Worm (Caenorhabditis elegans): ENCODE results near the gene aakg-1.

DNA sequence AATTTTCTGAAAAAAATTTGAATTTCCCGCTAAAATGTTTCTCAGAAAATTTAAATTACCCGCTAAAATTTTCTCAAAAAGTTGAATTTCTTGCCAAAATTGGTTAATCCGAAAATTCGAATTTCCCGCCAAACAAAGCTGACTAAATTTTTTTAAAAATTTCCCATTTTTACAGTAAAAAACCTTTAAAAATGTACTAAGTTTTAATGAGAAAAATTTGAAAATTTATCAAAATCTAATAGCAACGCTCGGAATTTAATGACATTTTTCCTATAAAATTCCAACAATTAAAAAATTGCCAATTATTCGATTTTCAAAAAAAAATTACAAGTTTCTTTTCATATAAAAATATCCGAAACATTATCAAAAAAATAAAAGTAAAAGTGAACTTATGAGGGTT, 16.7 kb upstream of the aakg-1 start:
- TF ChIP-seq unc-39 (tag; optimal IDR thresholded peaks at IDR 0.05) = no peak
- TF ChIP-seq ztf-11 (tag; optimal IDR thresholded peaks at IDR 0.05) = no peak
- TF ChIP-seq pha-4 (tag; optimal IDR thresholded peaks at IDR 0.05) = no peak
- TF ChIP-seq nhr-237 (tag; optimal IDR thresholded peaks at IDR 0.05) = no peak
- TF ChIP-seq unc-62 (GFP tag; optimal IDR thresholded peaks at IDR 0.05) = no peak
- no peak for TF ChIP-seq sptf-1 (tag; optimal IDR thresholded peaks at IDR 0.05)
- TF ChIP-seq nhr-76 (tag; optimal IDR thresholded peaks at IDR 0.05) = no peak
- no peak for TF ChIP-seq nhr-28 (tag; optimal IDR thresholded peaks at IDR 0.05)
- no peak for TF ChIP-seq M03D4.4 (tag; optimal IDR thresholded peaks at IDR 0.05)
- no peak for TF ChIP-seq blmp-1 (tag; optimal IDR thresholded peaks at IDR 0.05)
- no peak for TF ChIP-seq drap-1 (GFP tag; optimal IDR thresholded peaks at IDR 0.05)
- no peak for TF ChIP-seq elt-1 (tag; optimal IDR thresholded peaks at IDR 0.05; ENCODE audit: borderline replicate concordance, insufficient read depth)
- TF ChIP-seq tbx-8 (GFP tag; optimal IDR thresholded peaks at IDR 0.05) = no peak
- TF ChIP-seq nhr-2 (tag; optimal IDR thresholded peaks at IDR 0.05) = no peak
